Fruit fly (Drosophila melanogaster): ENCODE measurements around the gene Acbp6.
A peak's percentile ranks its signal among the peaks of the same experiment; 100 is the strongest.

Acbp6 gene

dm6 chr3L:7147796-7148195 is 19.1 kb downstream of the Acbp6 start:
- no peak for TF ChIP-seq CG11617 (GFP tag; optimal IDR thresholded peaks at IDR 0.05)
- no peak for TF ChIP-seq Crg-1 (GFP tag; optimal IDR thresholded peaks at IDR 0.05)
- TF ChIP-seq CG12768 (GFP tag; optimal IDR thresholded peaks at IDR 0.05), result no peak
- TF ChIP-seq Mnt (GFP tag; optimal IDR thresholded peaks at IDR 0.05), result no peak
- no peak for TF ChIP-seq CG5204 (GFP tag; optimal IDR thresholded peaks at IDR 0.05)
- no peak for TF ChIP-seq ovo (GFP tag; optimal IDR thresholded peaks at IDR 0.05)
- no peak for TF ChIP-seq CG7101 (tag; optimal IDR thresholded peaks at IDR 0.05)
- TF ChIP-seq Clk (GFP tag; optimal IDR thresholded peaks at IDR 0.05), result no peak
- TF ChIP-seq Hr96 (GFP tag; optimal IDR thresholded peaks at IDR 0.05), result no peak
- TF ChIP-seq CG1620 (GFP tag; optimal IDR thresholded peaks at IDR 0.05), result no peak
- no peak for TF ChIP-seq CG14711 (tag; optimal IDR thresholded peaks at IDR 0.05)
- TF ChIP-seq CG7045 (GFP tag; optimal IDR thresholded peaks at IDR 0.05), result no peak
- no peak for TF ChIP-seq bab1 (GFP tag; optimal IDR thresholded peaks at IDR 0.05)
- no peak for TF ChIP-seq cic (GFP tag; optimal IDR thresholded peaks at IDR 0.05)
- no peak for TF ChIP-seq pad (GFP tag; optimal IDR thresholded peaks at IDR 0.05)
- no peak for TF ChIP-seq cnc (optimal IDR thresholded peaks at IDR 0.05)
- TF ChIP-seq CG33017 (tag; optimal IDR thresholded peaks at IDR 0.05), result no peak
- TF ChIP-seq kay (GFP tag; ENCODE audit: borderline replicate concordance), result no peak
- TF ChIP-seq tj (GFP tag; optimal IDR thresholded peaks at IDR 0.05), result no peak
- no peak for TF ChIP-seq toe (GFP tag; optimal IDR thresholded peaks at IDR 0.05)

DNA sequence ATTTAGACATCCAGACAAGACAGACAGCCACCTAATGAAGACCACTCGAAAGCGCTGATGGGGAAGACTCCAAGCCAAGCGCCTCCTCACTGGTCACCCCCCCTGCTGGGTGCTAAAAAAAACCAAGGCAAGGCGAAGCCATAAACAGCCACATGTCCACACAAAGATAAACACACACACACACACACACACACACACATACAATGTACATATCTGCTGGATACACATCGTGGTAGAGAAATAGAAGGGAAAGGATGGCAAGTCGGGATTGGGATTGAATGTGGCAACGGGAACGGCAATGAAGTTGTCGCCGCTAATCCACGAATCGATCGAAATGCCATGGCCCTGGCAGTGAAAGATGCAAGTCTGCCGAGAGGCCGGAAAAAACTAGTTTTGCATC is 20.7 kb downstream of the Acbp6 start:
- TF ChIP-seq CG7045 (GFP tag; optimal IDR thresholded peaks at IDR 0.05) (no peak), Mnt (GFP tag; optimal IDR thresholded peaks at IDR 0.05) (no peak), CG11617 (GFP tag; optimal IDR thresholded peaks at IDR 0.05) (no peak), ovo (GFP tag; optimal IDR thresholded peaks at IDR 0.05) (no peak), cnc (optimal IDR thresholded peaks at IDR 0.05) (no peak), CG12768 (GFP tag; optimal IDR thresholded peaks at IDR 0.05) (no peak), CG1620 (GFP tag; optimal IDR thresholded peaks at IDR 0.05) (no peak), CG14711 (tag; optimal IDR thresholded peaks at IDR 0.05) (no peak), CG5204 (GFP tag; optimal IDR thresholded peaks at IDR 0.05) (no peak), Crg-1 (GFP tag; optimal IDR thresholded peaks at IDR 0.05) (no peak), kay (GFP tag; ENCODE audit: borderline replicate concordance) (no peak), Hr96 (GFP tag; optimal IDR thresholded peaks at IDR 0.05) (no peak), toe (GFP tag; optimal IDR thresholded peaks at IDR 0.05) (no peak), CG33017 (tag; optimal IDR thresholded peaks at IDR 0.05) (no peak), Clk (GFP tag; optimal IDR thresholded peaks at IDR 0.05) (no peak), bab1 (GFP tag; optimal IDR thresholded peaks at IDR 0.05) (no peak), cic (GFP tag; optimal IDR thresholded peaks at IDR 0.05) (no peak), pad (GFP tag; optimal IDR thresholded peaks at IDR 0.05) (no peak), tj (GFP tag; optimal IDR thresholded peaks at IDR 0.05) (no peak), CG7101 (tag; optimal IDR thresholded peaks at IDR 0.05) (no peak)

DNA sequence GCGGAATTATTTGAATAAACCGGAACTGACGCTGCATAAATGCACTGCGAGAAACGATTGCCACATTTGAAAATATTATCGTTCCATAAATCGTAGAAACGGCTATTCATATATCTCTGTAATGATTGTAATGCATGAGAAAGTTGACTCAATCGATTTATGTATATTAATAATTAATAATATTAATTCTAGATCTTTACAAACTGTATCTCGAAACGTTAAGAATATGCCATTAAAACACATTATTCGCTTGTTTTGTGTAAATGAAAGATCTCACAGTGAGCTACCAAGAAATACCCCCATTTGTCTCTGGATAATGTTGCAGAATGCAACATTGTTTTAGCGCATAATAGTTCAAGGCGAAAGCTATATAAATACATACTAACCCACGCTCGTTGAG is 21.1 kb downstream of the Acbp6 start:
- TF ChIP-seq bab1 (GFP tag; optimal IDR thresholded peaks at IDR 0.05) (no peak), CG33017 (tag; optimal IDR thresholded peaks at IDR 0.05) (no peak), CG5204 (GFP tag; optimal IDR thresholded peaks at IDR 0.05) (no peak), CG7101 (tag; optimal IDR thresholded peaks at IDR 0.05) (no peak), kay (GFP tag; ENCODE audit: borderline replicate concordance) (no peak), Hr96 (GFP tag; optimal IDR thresholded peaks at IDR 0.05) (no peak), CG14711 (tag; optimal IDR thresholded peaks at IDR 0.05) (no peak), CG7045 (GFP tag; optimal IDR thresholded peaks at IDR 0.05) (no peak), ovo (GFP tag; optimal IDR thresholded peaks at IDR 0.05) (no peak), pad (GFP tag; optimal IDR thresholded peaks at IDR 0.05) (no peak), CG12768 (GFP tag; optimal IDR thresholded peaks at IDR 0.05) (no peak), toe (GFP tag; optimal IDR thresholded peaks at IDR 0.05) (no peak), cnc (optimal IDR thresholded peaks at IDR 0.05) (no peak)

dm6 chr3L:7150850-7151249 is 22.1 kb downstream of the Acbp6 start:
- TF ChIP-seq CG1620 (GFP tag; optimal IDR thresholded peaks at IDR 0.05) (no peak), pad (GFP tag; optimal IDR thresholded peaks at IDR 0.05) (no peak), Mnt (GFP tag; optimal IDR thresholded peaks at IDR 0.05) (no peak), kay (GFP tag; ENCODE audit: borderline replicate concordance) (no peak), cic (GFP tag; optimal IDR thresholded peaks at IDR 0.05) (no peak), CG14711 (tag; optimal IDR thresholded peaks at IDR 0.05) (peak; percentile 27)

DNA sequence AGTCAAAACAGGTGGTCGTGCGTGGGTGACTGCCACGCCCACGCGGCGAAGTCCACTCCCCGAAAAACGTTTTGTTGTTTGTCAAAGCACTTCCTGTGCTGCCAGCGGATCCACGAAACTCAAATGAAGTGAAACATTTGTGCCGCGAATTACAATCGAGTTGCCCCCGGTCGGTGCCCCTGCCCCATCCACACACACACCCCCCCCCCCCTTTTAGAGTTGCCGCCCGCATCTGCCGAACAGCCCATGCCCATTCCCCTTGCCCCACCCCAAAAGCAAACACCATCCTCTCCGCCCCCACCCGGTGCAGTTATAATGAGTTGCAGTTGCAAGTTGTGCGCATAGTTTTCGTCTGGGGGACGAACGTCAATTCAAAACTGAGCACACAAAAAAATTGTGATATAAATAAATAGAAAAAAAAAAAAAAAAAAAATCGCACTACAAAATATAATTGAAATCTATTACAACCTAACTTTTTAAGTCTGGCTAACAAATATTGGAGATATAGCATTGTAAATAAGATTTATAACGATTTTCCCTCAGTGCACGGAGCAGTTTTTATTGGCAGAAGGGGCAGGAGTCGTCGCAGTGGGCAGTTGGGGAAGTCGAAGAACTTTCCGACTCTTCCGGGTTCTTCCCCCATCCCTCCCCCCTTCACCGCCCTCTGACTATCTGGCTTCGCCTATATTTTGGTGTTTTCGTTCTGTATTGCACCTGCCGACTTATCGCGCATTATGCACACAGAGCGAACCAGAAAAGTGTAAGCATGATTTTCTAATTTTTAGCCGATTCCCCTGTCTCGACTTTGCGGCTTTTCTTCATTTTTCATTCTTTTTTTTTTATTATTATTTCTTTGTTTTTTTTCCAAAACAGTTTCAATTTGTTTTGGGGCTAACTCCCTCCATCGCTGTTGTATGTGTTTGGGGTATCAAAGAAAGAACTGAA is 23.1 kb downstream of the Acbp6 start:
- TF ChIP-seq tj (GFP tag; optimal IDR thresholded peaks at IDR 0.05) (no peak), kay (GFP tag; ENCODE audit: borderline replicate concordance) (no peak), CG5204 (GFP tag; optimal IDR thresholded peaks at IDR 0.05) (no peak), CG14711 (tag; optimal IDR thresholded peaks at IDR 0.05) (no peak), Crg-1 (GFP tag; optimal IDR thresholded peaks at IDR 0.05) (no peak), bab1 (GFP tag; optimal IDR thresholded peaks at IDR 0.05) (no peak), cnc (optimal IDR thresholded peaks at IDR 0.05) (no peak), CG1620 (GFP tag; optimal IDR thresholded peaks at IDR 0.05) (no peak), toe (GFP tag; optimal IDR thresholded peaks at IDR 0.05) (no peak), CG33017 (tag; optimal IDR thresholded peaks at IDR 0.05) (no peak), Clk (GFP tag; optimal IDR thresholded peaks at IDR 0.05) (no peak), Hr96 (GFP tag; optimal IDR thresholded peaks at IDR 0.05) (no peak)

DNA sequence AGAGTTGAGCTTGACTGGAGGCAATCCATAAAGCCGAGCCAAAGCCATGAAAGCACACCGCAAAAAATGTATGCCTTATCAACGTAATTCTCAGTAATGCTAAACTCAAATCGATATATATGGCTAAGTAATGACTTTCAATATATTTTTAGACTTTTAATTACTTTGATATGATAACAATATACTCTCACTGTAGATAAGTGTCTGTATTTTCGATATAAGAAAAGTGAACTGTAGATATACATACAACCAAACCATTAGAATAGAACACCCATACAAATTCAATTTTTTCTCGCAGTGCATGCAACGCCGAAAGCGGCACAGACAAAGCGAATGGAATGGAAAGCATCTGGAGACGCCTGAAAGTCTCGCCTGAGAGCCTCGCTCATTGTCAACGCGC is 24.9 kb downstream of the Acbp6 start:
- TF ChIP-seq cic (GFP tag; optimal IDR thresholded peaks at IDR 0.05) (no peak), cnc (optimal IDR thresholded peaks at IDR 0.05) (no peak), tj (GFP tag; optimal IDR thresholded peaks at IDR 0.05) (no peak)
